Fruit fly (Drosophila melanogaster) whole organism, embryonic: ENCODE results near the gene RSG7.

ENCODE experiments used
- Adf1 ChIP-seq: fragments of 200-800 bp; sonication (Bioruptor generic); IDR thresholded peaks from 2 replicates; pipeline ENCODE4 v1.3.6; 2022; ENCODE audit warnings: missing biosample characterization, missing genetic modification characterization
- CG11085 ChIP-seq: fragments of 200-800 bp; sonication (Bioruptor generic); IDR thresholded peaks from 2 replicates; pipeline ENCODE4 v1.3.6; 2022; ENCODE audit warnings: missing biosample characterization, missing genetic modification characterization
- CG12942 ChIP-seq: fragments of 200-800 bp; sonication (Bioruptor generic); optimal IDR thresholded peaks from 3 replicates; lab custom pipeline; 2016; ENCODE audit warnings: missing biosample characterization, missing genetic modification characterization
- cg ChIP-seq: fragments of 200-800 bp; sonication (Bioruptor generic); optimal IDR thresholded peaks from 3 replicates; lab custom pipeline; 2019; ENCODE audit warnings: missing biosample characterization, mild to moderate bottlenecking, missing genetic modification characterization, moderate library complexity
- stwl ChIP-seq: fragments of 200-800 bp; sonication (Bioruptor generic); optimal IDR thresholded peaks from 3 replicates; lab custom pipeline; 2018; ENCODE audit warnings: missing biosample characterization, mild to moderate bottlenecking, missing genetic modification characterization, moderate library complexity
- toy ChIP-seq: fragments of 200-800 bp; sonication (Bioruptor generic); IDR thresholded peaks from 2 replicates; pipeline ENCODE4 v1.3.6; 2022; ENCODE audit warnings: missing biosample characterization, missing genetic modification characterization

DNA sequence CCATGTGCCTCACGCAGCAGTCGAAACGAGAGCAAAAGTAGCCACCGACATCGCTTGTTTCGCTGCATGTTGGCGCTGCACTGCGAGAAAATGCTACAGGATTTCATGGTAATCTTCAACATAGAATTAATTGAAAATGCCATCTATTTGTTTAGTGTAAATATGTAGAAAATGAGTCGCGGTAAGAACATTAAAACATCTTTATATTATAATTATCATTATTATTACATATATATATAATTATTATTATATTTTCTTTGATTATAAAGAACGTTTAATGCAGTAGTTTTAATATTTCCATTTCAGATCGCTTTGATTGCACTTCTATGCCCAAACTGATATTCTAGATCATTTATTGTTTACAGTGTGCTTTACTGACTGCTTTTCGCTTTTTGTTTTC lies 28.8 kb upstream of the RSG7 start:
- no peak for TF ChIP-seq CG11085 (GFP tag; lab: Robert Waterston, UW)
- TF ChIP-seq CG12942 (GFP tag; lab: Kevin White, UChicago): no peak
- TF ChIP-seq Adf1 (GFP tag; lab: Robert Waterston, UW): no peak
- TF ChIP-seq cg: no peak
- TF ChIP-seq stwl (tag; lab: Kevin White, UChicago): no peak
- no peak for TF ChIP-seq toy
